Fruit fly (Drosophila melanogaster) S2 (cell line): ENCODE results near the gene Cpr65Au.

Source experiments
- CG8478 ChIP-seq: fragments of >200 bp; optimal IDR thresholded peaks from 2 replicates; lab custom pipeline; 2018
- CTCF ChIP-seq, 2 experiments: fragments of >200 bp; optimal IDR thresholded peaks; 2 replicates each; lab custom pipeline; 2018

dm6 chr3L:6141538-6141937 lies 9.6 kb upstream of the Cpr65Au start:
- TF ChIP-seq CTCF (optimal IDR thresholded peaks at IDR 0.05; lab: Kevin White, UChicago) (no peak), CG8478 (no peak)
